Fruit fly (Drosophila melanogaster): ENCODE results near the gene Drsl3.
A peak's percentile ranks its signal among the peaks of the same experiment; 100 is the strongest.

Gene Drsl3

DNA sequence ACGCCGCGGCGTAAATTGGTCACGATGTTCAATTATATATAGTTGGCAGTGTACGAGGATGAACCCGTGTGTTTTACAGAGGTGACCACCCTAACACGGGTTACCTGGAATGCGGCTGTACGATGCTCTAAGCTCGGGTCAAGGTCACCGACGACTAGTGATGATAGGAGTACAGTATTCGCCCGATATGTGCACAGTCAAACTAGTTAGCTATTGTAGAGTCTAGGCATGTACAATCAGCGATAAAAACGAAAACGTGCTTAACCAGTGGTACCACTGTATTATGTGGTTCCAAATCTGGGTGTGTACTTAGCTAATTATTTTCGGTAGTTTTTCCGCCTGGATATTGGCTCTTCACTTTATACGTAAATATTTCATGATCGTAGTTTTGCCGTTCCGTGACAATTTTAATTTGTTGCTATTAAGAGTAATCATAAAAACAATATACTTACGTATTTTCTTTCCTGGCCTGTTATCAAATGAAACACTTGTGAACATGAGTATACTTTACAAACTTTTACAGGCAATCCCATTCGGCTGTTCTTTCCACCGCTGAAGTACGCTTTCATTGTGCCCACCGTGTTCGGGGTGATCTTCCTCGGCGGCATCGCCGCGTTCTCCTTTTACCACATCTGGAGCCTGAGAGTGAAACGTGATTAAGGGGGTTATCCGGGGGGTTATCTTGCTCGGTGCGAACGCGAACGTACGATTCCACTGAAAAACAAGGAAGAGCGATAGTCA is 5.4 kb downstream of the Drsl3 start (continued):
- TF ChIP-seq CG17359 (tag; optimal IDR thresholded peaks at IDR 0.05) (no peak), Hr51 (GFP tag; optimal IDR thresholded peaks at IDR 0.05) (no peak), CG6175 (GFP tag; IDR thresholded peaks at IDR 0.05) (no peak), CG10959 (GFP tag; IDR thresholded peaks at IDR 0.05) (no peak), dimm (GFP tag; IDR thresholded peaks at IDR 0.05) (no peak), CG6689 (GFP tag; IDR thresholded peaks at IDR 0.05) (no peak), org-1 (GFP tag; optimal IDR thresholded peaks at IDR 0.05) (peak; percentile 31), CG2129 (GFP tag; IDR thresholded peaks at IDR 0.05; ENCODE audit: partially characterized antibody) (no peak), Hr3 (GFP tag; optimal IDR thresholded peaks at IDR 0.05) (no peak), CG7357 (GFP tag; IDR thresholded peaks at IDR 0.05) (0 out of 3 replicates have a peak, but pooled peaks have one; percentile 6), CG5953 (GFP tag; IDR thresholded peaks at IDR 0.05) (no peak), Nf-YA (GFP tag; IDR thresholded peaks at IDR 0.05) (no peak), Tbp (GFP tag; optimal IDR thresholded peaks at IDR 0.05) (no peak), corto (GFP tag; optimal IDR thresholded peaks at IDR 0.05) (no peak), Dad (GFP tag; optimal IDR thresholded peaks at IDR 0.05) (no peak), Oaz (GFP tag; IDR thresholded peaks at IDR 0.05) (no peak)

DNA sequence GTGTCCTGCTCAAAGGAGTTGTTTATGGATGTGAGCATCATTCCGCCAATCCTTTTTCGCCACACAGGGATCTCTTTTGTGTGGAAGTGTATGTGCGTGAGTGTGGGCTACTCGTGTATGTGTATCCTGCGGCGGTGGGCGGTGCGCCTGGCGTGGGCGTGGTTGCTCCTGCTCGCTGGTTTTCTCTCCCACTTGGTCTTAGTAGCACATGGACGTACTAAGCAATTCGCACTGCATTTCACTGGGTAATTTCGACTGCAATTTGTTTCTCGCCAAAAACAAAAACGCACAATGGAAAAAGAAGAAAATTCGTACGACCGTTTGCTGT is 10.8 kb downstream of the Drsl3 start:
- TF ChIP-seq Bgb (GFP tag; IDR thresholded peaks at IDR 0.05; ENCODE audit: partially characterized antibody) (peak; percentile 5; the same call in 1 of the 2 replicates), D (optimal IDR thresholded peaks at IDR 0.05) (peak; percentile 62), D (GFP tag; optimal IDR thresholded peaks at IDR 0.05) (no peak), nerfin-1 (tag; optimal IDR thresholded peaks at IDR 0.05) (no peak), ewg (GFP tag; optimal IDR thresholded peaks at IDR 0.05) (no peak), CG13296 (GFP tag; optimal IDR thresholded peaks at IDR 0.05) (no peak), CG2889 (GFP tag; IDR thresholded peaks at IDR 0.05) (no peak), esg (GFP tag; conservative IDR thresholded peaks at IDR 0.05) (no peak), corto (GFP tag; optimal IDR thresholded peaks at IDR 0.05) (no peak), GATAe (GFP tag; conservative IDR thresholded peaks at IDR 0.05) (no peak), Dad (GFP tag; optimal IDR thresholded peaks at IDR 0.05) (no peak), sob (GFP tag; IDR thresholded peaks at IDR 0.05) (no peak), CG4617 (GFP tag; optimal IDR thresholded peaks at IDR 0.05; ENCODE audit: borderline replicate concordance) (peak; percentile 71), CG17385 (GFP tag; optimal IDR thresholded peaks at IDR 0.05) (peak; percentile 73), CG6689 (GFP tag; IDR thresholded peaks at IDR 0.05) (no peak), MESR4 (GFP tag; optimal IDR thresholded peaks at IDR 0.05) (peak; percentile 96), jigr1 (GFP tag; IDR thresholded peaks at IDR 0.05) (no peak), sna (GFP tag; IDR thresholded peaks at IDR 0.05; ENCODE audit: partially characterized antibody) (0 out of 2 replicates have a peak, but pooled peaks have one; percentile 20), CG7963 (GFP tag; IDR thresholded peaks at IDR 0.05; ENCODE audit: partially characterized antibody) (0 out of 3 replicates have a peak, but pooled peaks have one; percentile 35), bbx (GFP tag; IDR thresholded peaks at IDR 0.05; ENCODE audit: partially characterized antibody) (peak; percentile 28; the same call in 1 of the 2 replicates)

DNA sequence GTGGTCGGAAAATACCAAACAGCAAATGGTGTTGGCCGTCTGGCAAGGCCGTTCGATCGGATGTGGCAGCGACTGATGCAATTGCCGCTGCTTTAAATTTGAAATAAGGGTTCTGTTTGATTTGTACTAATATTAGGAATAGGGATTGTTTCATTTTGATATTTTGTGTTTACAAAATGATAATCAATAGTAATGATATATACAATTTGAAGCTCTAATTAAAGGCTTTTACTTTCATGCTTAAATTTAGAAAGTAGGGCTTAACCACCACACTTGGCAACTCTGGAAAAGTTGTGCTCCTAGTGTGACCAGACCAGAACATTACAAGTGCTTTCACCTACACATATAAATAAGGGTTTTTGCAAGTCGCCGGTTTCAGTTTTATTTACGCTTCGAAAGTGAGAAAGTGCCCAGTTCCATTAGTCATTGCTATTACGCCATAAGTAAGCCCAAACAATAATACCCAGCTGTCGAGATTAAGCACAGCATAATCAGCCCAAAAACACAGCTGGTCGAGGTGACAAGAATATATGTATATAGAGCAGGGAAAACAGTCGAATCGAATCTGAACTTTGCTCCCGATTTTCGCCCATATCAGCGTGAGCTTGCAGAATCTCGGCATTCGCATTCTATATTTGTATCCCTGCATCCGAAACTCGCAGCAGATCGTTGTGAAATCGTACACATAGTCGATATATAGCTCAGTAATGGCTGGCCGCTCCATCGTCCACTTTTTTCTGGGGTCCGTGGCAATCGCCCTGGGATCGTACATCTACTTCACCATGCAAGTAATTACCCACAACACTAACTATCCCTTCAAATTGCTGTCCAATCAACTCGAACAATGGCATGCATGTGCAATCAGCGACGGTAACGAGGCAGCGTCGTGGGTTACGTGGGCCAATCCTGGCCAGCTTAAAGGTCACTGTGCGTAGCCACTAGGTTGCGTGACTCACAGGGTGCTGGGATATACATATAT is 11.4 kb downstream of the Drsl3 start, which contains the start of gene Gtpx:
Gtpx (plus strand) TSS at position 341 of the 979 bp plus-strand sequence.
- no peak for TF ChIP-seq sob (GFP tag; IDR thresholded peaks at IDR 0.05)
- TF ChIP-seq Nf-YC (tag; optimal IDR thresholded peaks at IDR 0.05), result peak; percentile 53
- peak; percentile 53 for TF ChIP-seq CG10267 (tag; optimal IDR thresholded peaks at IDR 0.05)
- peak; percentile 69 for TF ChIP-seq BEAF-32 (GFP tag; optimal IDR thresholded peaks at IDR 0.05)
- peak; percentile 48 for TF ChIP-seq CG15601 (tag; optimal IDR thresholded peaks at IDR 0.05)
- no peak for TF ChIP-seq gt (GFP tag; IDR thresholded peaks at IDR 0.05)
- TF ChIP-seq Lim3 (GFP tag; IDR thresholded peaks at IDR 0.05), result no peak
- TF ChIP-seq CG7372 (GFP tag; IDR thresholded peaks at IDR 0.05), result no peak
- TF ChIP-seq gce (GFP tag; IDR thresholded peaks at IDR 0.05), result no peak
- no peak for TF ChIP-seq lov (optimal IDR thresholded peaks at IDR 0.05)
- no peak for TF ChIP-seq lov (GFP tag; IDR thresholded peaks at IDR 0.05)
- no peak for TF ChIP-seq CG8089 (GFP tag; optimal IDR thresholded peaks at IDR 0.05)
- TF ChIP-seq chinmo (GFP tag; IDR thresholded peaks at IDR 0.05; ENCODE audit: partially characterized antibody), result no peak
- TF ChIP-seq CG4282 (GFP tag; optimal IDR thresholded peaks at IDR 0.05), result no peak
